Worm (Caenorhabditis elegans): Measurements from ENCODE around the gene erh-2.

erh-2 gene

ce11 chrIII:4612334-4612953, 19.4 kb downstream of the erh-2 start, which contains the start of gene sel-2 (continued):
- TF ChIP-seq vab-15 (tag; optimal IDR thresholded peaks at IDR 0.05) (no peak), skn-1 (tag; optimal IDR thresholded peaks at IDR 0.05) (no peak), ceh-63 (GFP tag; optimal IDR thresholded peaks at IDR 0.05) (no peak), zag-1 (tag; optimal IDR thresholded peaks at IDR 0.05) (no peak), ama-1 (optimal IDR thresholded peaks at IDR 0.05) (no peak), nhr-19 (GFP tag; conservative IDR thresholded peaks at IDR 0.05) (no peak), unc-30 (tag; optimal IDR thresholded peaks at IDR 0.05) (no peak), elt-2 (tag; optimal IDR thresholded peaks at IDR 0.05) (no peak), ceh-82 (tag; optimal IDR thresholded peaks at IDR 0.05) (no peak), ceh-88 (GFP tag; IDR thresholded peaks at IDR 0.05) (no peak), ets-5 (GFP tag; IDR thresholded peaks at IDR 0.05) (no peak), mab-9 (GFP tag; IDR thresholded peaks at IDR 0.05) (no peak), efl-1 (optimal IDR thresholded peaks at IDR 0.05) (peak in 1 of 2 experiments; percentile 39), efl-1 (GFP tag; optimal IDR thresholded peaks at IDR 0.05 in 1 of 2) (peak; percentile 2 to 72), egl-27 (tag; optimal IDR thresholded peaks at IDR 0.05) (no peak), irx-1 (tag; optimal IDR thresholded peaks at IDR 0.05) (no peak), nhr-20 (tag; optimal IDR thresholded peaks at IDR 0.05) (no peak), mdl-1 (tag; optimal IDR thresholded peaks at IDR 0.05) (no peak), ztf-11 (tag; optimal IDR thresholded peaks at IDR 0.05) (no peak), dsc-1 (tag; optimal IDR thresholded peaks at IDR 0.05) (no peak), hlh-4 (tag; optimal IDR thresholded peaks at IDR 0.05) (no peak), lin-15B (tag; optimal IDR thresholded peaks at IDR 0.05) (no peak), nhr-76 (tag; optimal IDR thresholded peaks at IDR 0.05) (no peak), C34B4.2 (tag; optimal IDR thresholded peaks at IDR 0.05) (no peak), tbx-2 (tag; optimal IDR thresholded peaks at IDR 0.05) (no peak), dpl-1 (GFP tag; optimal IDR thresholded peaks at IDR 0.05) (no peak), C16A3.4 (tag; optimal IDR thresholded peaks at IDR 0.05) (no peak), hlh-17 (GFP tag; optimal IDR thresholded peaks at IDR 0.05; ENCODE audit: borderline replicate concordance) (no peak), sox-4 (tag; optimal IDR thresholded peaks at IDR 0.05) (no peak), pag-3 (tag; optimal IDR thresholded peaks at IDR 0.05; ENCODE audit: borderline replicate concordance, insufficient read depth) (no peak), sup-37 (GFP tag; optimal IDR thresholded peaks at IDR 0.05) (no peak), alr-1 (tag; optimal IDR thresholded peaks at IDR 0.05; ENCODE audit: borderline replicate concordance) (no peak), unc-86 (tag; optimal IDR thresholded peaks at IDR 0.05) (no peak), fkh-10 (GFP tag; optimal IDR thresholded peaks at IDR 0.05) (no peak), zip-4 (GFP tag; optimal IDR thresholded peaks at IDR 0.05) (no peak), egl-13 (tag; optimal IDR thresholded peaks at IDR 0.05) (no peak), snu-23 (GFP tag; optimal IDR thresholded peaks at IDR 0.05) (peak; percentile 40), pax-3 (tag; optimal IDR thresholded peaks at IDR 0.05) (no peak), ceh-8 (GFP tag; optimal IDR thresholded peaks at IDR 0.05) (no peak), nhr-237 (tag; optimal IDR thresholded peaks at IDR 0.05) (no peak), ztf-4 (tag; optimal IDR thresholded peaks at IDR 0.05) (no peak), hpl-2 (GFP tag; optimal IDR thresholded peaks at IDR 0.05) (no peak), fkh-4 (tag; optimal IDR thresholded peaks at IDR 0.05; ENCODE audit: borderline replicate concordance) (no peak), Y116A8C.19 (tag; optimal IDR thresholded peaks at IDR 0.05; ENCODE audit: borderline replicate concordance) (no peak), xbp-1 (tag; optimal IDR thresholded peaks at IDR 0.05) (no peak), sptf-1 (tag; optimal IDR thresholded peaks at IDR 0.05) (no peak), rnt-1 (tag; optimal IDR thresholded peaks at IDR 0.05) (no peak), mep-1 (tag; optimal IDR thresholded peaks at IDR 0.05) (peak; percentile 62), nhr-77 (tag; optimal IDR thresholded peaks at IDR 0.05) (no peak), efl-3 (GFP tag; optimal IDR thresholded peaks at IDR 0.05) (no peak), nhr-90 (tag; optimal IDR thresholded peaks at IDR 0.05; ENCODE audit: poor library complexity) (no peak), lsy-2 (tag; optimal IDR thresholded peaks at IDR 0.05) (peak in 1 of 2 experiments; percentile 25)
